Worm (Caenorhabditis elegans): ENCODE data around the gene C26H9A.3.
"Not testable (repeated sequence)": the region's sequence is repeated elsewhere in the genome, so short reads cannot be mapped to it uniquely, and the experiment has no call there.

Gene C26H9A.3

DNA sequence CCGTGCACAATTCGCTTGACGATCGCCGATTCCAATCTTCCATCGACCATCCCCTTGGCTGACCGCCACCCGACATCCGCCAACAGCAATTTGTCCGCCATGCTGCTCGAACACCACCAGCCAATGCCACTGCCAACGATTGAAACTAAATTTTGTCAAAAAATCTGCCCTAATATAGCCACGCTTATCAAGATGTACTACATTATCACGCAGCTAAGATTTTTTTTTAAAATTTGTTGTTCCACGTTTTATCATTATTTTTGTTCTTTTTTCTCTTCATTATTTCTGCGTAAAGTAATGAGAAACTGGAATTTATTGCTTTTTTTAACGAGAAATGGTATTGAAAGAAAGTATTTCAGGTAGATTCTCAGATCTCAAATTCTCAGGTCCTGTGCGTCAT is at the start of gene C26H9A.3:
TSS of gene C26H9A.3 (minus strand) at position 101 of the 400 bp plus-strand sequence.
- not testable (repeated sequence) for TF ChIP-seq him-1, dao-5, W03F9.2 (tag; optimal IDR thresholded peaks at IDR 0.05)

DNA sequence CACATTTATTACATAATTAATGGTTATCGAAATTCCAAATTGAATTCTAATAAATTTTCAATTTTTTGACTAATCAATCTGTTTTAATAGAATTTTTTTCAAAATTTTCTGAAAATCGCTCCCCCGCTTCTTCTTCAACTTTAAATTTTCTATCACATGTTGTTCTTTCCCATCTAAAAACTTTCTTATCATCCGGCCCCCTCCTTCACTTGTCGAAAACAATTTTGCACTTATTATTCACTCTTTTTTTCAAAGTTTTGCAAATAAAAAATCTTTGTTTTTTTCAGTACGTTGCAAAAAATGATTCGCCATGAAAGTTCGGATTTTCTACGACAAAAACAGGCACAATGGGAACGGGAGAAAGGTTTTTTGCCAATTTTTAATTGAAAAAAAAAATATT is 49.2 kb upstream of the C26H9A.3 start, which contains the start of gene T23B5.3:
TSS of gene T23B5.3 (plus strand) at position 301 of the 400 bp plus-strand sequence.
- TF ChIP-seq him-1 (tag; optimal IDR thresholded peaks at IDR 0.05): no peak
- no peak for TF ChIP-seq W03F9.2 (tag; optimal IDR thresholded peaks at IDR 0.05)
- TF ChIP-seq dao-5 (tag; optimal IDR thresholded peaks at IDR 0.05): no peak

DNA sequence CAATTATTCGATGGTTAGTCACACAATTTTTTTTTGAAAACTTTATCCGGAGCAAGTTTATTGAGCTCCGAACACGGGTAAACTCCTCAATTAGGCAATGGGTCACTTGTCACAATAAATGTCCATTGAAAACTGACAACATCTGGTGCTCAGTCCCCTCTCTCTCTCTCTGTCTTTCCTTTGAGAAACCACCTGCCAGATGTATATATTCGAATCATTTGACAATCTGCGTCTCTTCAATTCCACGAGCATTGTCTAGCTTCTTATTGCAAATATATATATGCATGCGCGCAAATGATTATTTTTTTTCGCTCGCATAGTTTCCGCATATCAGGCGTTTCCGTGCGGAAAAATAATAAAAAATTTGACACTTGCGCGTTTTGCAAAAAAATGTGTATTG is 46.6 kb upstream of the C26H9A.3 start:
- TF ChIP-seq dao-5 (tag; optimal IDR thresholded peaks at IDR 0.05): no peak
- no peak for TF ChIP-seq him-1 (tag; optimal IDR thresholded peaks at IDR 0.05)
- no peak for TF ChIP-seq W03F9.2 (tag; optimal IDR thresholded peaks at IDR 0.05)

DNA sequence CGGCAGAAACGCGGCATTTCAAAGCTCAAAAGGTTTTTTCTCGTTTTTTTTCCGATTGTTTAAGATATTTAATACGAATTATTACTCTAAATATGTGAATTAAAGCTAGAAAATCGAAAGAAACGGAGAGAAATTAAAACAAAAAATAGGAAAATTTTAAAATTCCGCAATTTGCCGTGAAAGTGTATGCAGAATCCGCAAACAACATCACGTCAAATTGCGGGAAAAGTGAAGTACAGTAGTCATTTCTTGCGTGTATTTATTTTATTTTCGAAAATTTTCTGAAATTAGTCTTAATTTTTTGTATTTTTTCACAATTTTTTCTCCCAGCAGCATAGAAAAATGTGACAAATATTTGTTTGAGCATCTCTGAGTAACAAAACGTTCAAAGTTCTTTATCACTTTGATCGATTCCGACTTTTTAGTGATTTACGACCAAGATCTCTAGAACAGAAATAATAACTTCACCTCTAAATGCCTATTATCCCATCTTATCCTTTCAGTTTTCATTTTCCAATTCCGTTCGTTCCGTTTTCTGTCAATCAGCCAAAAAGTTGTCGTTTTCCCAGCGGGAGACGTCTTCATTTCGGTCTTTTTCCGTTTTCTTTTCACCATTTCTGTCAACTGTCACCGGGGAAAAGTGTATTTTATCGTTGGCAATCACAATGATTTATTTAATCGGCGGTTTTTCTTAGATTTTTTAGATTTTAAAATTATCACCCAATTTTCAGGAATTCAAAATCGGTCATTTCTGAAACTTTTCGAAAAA is 45.8 kb upstream of the C26H9A.3 start:
- no peak for TF ChIP-seq dao-5 (tag; optimal IDR thresholded peaks at IDR 0.05)
- no peak for TF ChIP-seq him-1 (tag; optimal IDR thresholded peaks at IDR 0.05)
- no peak for TF ChIP-seq W03F9.2 (tag; optimal IDR thresholded peaks at IDR 0.05)

DNA sequence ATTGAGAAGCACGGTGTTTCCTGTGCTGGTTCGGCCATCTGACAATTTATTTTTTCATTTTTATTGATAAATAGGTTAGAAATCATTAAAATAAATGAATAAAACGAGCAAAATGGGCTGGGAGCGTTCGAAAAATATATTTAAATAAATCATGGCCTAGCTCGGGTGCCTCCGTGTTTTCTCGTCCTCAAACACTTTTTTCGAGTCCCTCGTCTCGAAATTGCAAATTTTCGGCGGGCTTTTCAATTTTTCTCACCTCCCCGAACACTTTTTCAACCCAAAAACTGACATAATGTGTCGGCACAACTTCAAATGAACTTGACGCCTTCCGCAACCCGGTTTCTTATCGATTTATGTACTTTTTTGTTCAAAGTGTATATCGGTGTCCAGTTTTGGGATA is 45.1 kb upstream of the C26H9A.3 start, which contains the start of gene prmt-9:
TSS of gene prmt-9 (minus strand) at position 38 of the 400 bp plus-strand sequence.
- TF ChIP-seq him-1 (tag; optimal IDR thresholded peaks at IDR 0.05) (no peak), W03F9.2 (tag; optimal IDR thresholded peaks at IDR 0.05) (no peak), dao-5 (tag; optimal IDR thresholded peaks at IDR 0.05) (no peak)

DNA sequence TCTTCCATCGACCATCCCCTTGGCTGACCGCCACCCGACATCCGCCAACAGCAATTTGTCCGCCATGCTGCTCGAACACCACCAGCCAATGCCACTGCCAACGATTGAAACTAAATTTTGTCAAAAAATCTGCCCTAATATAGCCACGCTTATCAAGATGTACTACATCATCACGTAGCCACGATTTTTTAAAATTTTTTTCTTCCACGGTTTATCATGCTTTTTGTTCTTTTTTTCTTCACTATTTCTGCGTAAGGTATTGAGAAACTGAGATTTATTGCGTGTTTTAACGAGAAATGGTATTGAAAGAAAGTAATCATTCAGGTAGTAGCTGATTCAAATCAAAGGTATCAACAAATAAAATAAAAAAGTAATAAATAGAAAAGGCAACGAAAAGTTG is 37.9 kb upstream of the C26H9A.3 start, which contains the start of gene T23B5.6:
TSS of gene T23B5.6 (minus strand) at position 101 of the 400 bp plus-strand sequence.
- not testable (repeated sequence) for TF ChIP-seq dao-5, him-1, W03F9.2 (tag; optimal IDR thresholded peaks at IDR 0.05)

DNA sequence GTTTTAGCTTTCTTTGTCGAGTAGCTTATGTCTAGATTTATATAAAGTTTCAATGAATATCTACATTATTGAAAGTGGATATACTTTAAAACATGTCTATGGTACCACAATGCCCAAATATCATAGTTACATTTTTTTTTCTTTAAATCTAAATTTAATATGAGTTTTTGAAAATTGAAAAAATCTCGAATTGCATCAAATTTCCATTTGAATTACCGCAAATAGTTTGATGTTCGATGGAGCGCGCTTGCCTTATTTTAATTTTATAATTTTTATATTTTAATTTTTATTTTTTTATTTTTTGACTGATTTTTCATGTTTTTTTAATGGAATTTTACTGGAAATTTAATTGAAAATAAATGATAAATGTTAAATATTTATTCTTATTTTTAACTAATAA is 35.5 kb upstream of the C26H9A.3 start, which contains the start of gene T23B5.4:
TSS of gene T23B5.4 (plus strand) at position 301 of the 400 bp plus-strand sequence.
- TF ChIP-seq dao-5 (tag; optimal IDR thresholded peaks at IDR 0.05): no peak
- TF ChIP-seq W03F9.2 (tag; optimal IDR thresholded peaks at IDR 0.05): no peak
- no peak for TF ChIP-seq him-1 (tag; optimal IDR thresholded peaks at IDR 0.05)

DNA sequence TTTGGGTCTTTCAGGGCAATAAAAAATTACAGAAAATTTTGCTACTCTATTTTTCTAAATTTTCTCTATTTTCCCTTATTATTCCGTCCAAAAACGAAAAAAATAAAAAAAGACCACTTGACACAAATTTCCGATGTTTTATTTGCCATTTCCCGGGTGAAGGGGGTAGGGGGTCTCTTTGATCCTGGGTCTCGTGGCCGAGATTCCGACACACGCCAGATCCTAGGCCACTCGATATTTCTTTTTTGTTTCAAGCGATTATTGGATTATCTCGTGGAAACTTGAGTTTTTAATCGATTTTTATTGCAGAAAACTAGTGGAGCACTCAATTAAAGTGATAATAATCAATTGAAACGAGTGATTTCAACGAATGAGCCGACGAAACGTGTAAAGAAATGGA is 13.9 kb upstream of the C26H9A.3 start, which contains the start of the genes wdfy-3 and C26H9A.4:
TSS of gene wdfy-3 (plus strand) at position 308 of the 400 bp plus-strand sequence.
TSS of gene C26H9A.4 (plus strand) at position 317 of the 400 bp plus-strand sequence.
- TF ChIP-seq him-1 (tag; optimal IDR thresholded peaks at IDR 0.05) (no peak), dao-5 (tag; optimal IDR thresholded peaks at IDR 0.05) (no peak)

DNA sequence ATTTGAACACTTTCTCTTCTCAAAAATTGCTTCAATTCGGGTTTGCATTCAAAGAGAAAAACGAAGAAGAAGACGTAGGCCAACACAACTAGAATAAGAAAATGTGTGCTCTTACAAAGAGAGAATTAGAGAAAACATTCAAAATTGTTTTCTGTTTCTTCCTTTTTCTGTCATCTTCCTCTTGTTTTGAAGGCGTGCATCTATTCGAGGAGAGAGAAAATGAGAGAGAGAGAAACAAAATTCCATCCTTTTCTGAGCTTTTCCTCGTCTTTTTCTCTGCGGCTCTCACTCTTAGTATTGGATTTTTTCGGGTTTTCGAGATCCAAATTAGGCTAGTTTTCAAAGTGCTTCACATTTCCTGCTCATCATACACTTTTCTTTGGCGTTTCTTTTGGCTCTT is 12.4 kb upstream of the C26H9A.3 start:
- no peak for TF ChIP-seq him-1 (tag; optimal IDR thresholded peaks at IDR 0.05)
- no peak for TF ChIP-seq W03F9.2 (tag; optimal IDR thresholded peaks at IDR 0.05)
- TF ChIP-seq dao-5 (tag; optimal IDR thresholded peaks at IDR 0.05): no peak

DNA sequence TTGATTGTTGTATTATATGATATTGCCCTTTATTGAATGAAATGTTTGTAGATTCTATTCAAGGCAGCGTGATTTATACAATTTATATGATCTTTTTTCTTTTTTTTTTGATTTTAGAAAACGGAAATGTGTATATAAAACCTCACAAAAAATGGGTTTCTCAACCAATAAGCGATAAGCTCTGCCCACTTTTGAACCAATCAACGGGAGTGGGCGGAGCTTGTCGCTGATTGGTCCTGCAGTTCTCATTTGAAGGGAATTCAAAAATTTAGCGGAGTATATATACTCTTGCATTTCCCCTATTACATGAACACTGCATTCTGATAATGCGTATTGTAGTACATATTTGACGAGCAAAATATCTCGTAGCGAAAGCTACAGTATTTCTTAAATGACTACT is 11.4 kb upstream of the C26H9A.3 start:
- TF ChIP-seq W03F9.2 (tag; optimal IDR thresholded peaks at IDR 0.05): no peak
- no peak for TF ChIP-seq him-1 (tag; optimal IDR thresholded peaks at IDR 0.05)
- no peak for TF ChIP-seq dao-5 (tag; optimal IDR thresholded peaks at IDR 0.05)

DNA sequence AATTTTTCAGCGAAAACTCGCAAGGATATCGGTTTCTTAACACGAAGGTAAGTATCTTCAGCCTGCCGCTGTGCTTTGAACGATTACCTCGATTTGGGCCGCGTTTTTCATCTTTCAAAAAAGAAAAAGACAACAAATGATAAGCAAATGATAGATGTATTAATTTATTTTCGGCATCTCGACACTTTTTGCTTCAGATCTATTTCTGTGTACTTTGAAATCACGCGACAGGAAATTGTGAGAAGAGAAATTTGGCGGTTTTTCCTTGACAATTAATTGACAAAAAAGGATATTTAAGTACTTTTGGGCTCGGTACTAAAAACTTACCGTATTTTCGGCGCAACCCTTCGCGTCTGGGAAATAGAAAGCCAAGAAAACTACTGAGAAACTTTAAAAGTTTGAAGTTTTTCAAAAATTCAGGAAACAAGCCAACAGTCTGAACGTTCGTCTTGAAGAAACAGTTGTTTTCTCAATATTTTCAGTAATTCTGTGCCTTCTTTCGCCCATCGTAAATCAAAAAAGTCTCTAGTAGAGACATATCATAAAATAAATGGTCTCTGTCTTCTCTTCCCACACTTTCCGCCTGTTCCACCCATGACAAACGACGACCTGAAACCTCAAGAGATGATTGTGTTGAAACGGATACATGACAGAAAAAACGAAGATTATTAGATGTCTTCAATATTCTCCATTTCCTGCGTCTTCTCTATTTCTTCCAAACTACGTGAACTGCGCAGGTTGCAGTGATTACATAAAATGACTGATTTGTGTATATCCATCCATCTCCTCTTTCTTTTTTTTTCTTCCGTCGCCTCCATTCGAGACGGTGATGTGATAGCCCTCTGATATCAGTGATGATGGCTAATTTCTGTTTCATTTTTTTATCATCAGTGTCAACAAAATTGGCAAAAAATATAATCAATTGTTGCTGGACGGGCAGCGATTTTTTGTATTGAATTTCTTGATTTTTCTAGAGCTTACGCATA is 2.0 kb upstream of the C26H9A.3 start:
- TF ChIP-seq W03F9.2 (tag; optimal IDR thresholded peaks at IDR 0.05): no peak
- no peak for TF ChIP-seq dao-5 (tag; optimal IDR thresholded peaks at IDR 0.05)
- no peak for TF ChIP-seq him-1 (tag; optimal IDR thresholded peaks at IDR 0.05)

DNA sequence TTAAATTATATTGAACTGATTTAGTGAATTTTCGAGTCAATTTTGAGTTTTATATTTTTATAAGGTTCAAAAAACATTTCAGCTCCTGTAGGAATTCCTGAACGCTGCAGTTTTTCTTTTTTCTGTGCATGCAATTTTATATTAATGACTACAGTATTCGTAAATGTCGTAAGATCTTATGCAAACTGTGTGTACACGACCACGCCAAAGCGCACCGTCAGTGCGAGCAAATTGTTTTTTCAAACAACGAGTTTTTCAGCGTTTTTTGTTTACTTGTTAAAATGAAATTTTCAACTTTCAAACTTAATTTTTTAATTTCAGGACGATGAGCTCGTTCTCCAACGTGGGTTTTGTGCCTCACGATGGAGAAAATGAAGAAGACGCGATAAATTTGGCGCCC is 926 bp upstream of the C26H9A.3 start, which contains the start of gene vha-7:
TSS of gene vha-7 (plus strand) at position 326 of the 400 bp plus-strand sequence.
- TF ChIP-seq dao-5 (tag; optimal IDR thresholded peaks at IDR 0.05): no peak
- TF ChIP-seq him-1 (tag; optimal IDR thresholded peaks at IDR 0.05): no peak
- TF ChIP-seq W03F9.2 (tag; optimal IDR thresholded peaks at IDR 0.05): no peak

DNA sequence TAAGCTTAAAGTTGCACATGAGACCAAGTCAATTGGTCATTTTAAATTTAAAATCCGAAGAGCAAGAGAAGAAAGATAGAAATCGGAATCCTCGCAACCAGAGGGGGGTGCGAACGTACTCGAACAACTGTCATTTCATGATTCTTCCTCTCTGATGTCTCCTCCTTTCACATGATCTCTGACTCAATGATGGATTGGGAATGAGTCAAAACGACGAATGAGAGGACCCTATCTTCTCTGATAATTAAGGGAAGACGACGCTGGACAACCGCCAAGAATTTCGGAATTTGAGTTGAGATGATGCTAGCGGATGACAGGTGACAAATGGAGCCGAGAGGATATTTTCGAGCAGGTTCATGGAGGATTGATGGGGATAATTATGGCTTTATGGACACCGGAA is 1.9 kb downstream of the C26H9A.3 start:
- TF ChIP-seq W03F9.2 (tag; optimal IDR thresholded peaks at IDR 0.05) (no peak), him-1 (tag; optimal IDR thresholded peaks at IDR 0.05) (no peak), dao-5 (tag; optimal IDR thresholded peaks at IDR 0.05) (no peak)

Data from whole organism, L4/young adult.